Worm (Caenorhabditis elegans) whole organism, young adult: Measurements from ENCODE around the gene agl-1.

Experiments used
- B0261.1 ChIP-seq: sonication (generic microtip); optimal IDR thresholded peaks from 2 replicates; lab custom pipeline; 2016; ENCODE audit warnings: mild to moderate bottlenecking, missing genetic modification characterization, moderate library complexity, missing compliant biosample characterization
- D2030.7 ChIP-seq: fragments of 200-800 bp; sonication (Bioruptor generic); IDR thresholded peaks from 2 replicates; pipeline ENCODE4 v1.3.6; 2022; ENCODE audit warnings: missing genetic modification reagents, missing genetic modification characterization, missing compliant biosample characterization
- F49E8.2 ChIP-seq: sonication (generic microtip); optimal IDR thresholded peaks from 3 replicates; lab custom pipeline; 2017; ENCODE audit warnings: missing genetic modification characterization, mild to moderate bottlenecking, missing compliant biosample characterization, antibody characterized with exemption, moderate library complexity; ENCODE audit not compliant: insufficient read depth
- K11D2.4 ChIP-seq: fragments of 200-800 bp; sonication (Bioruptor generic); IDR thresholded peaks from 2 replicates; pipeline ENCODE4 v1.3.6; 2022; ENCODE audit warnings: missing genetic modification reagents, missing genetic modification characterization, missing compliant biosample characterization
- K12H6.12 ChIP-seq: fragments of 200-800 bp; sonication (Bioruptor generic); optimal IDR thresholded peaks from 2 replicates; lab custom pipeline; 2018; ENCODE audit warnings: mild to moderate bottlenecking, missing genetic modification characterization, missing compliant biosample characterization
- T26A5.8 ChIP-seq: sonication (generic microtip); optimal IDR thresholded peaks from 2 replicates; lab custom pipeline; 2016; ENCODE audit warnings: missing genetic modification characterization, missing compliant biosample characterization
- Y53F4B.3 ChIP-seq: fragments of 200-800 bp; sonication (Bioruptor generic); IDR thresholded peaks from 2 replicates; pipeline ENCODE4 v1.3.6; 2022; ENCODE audit warnings: missing genetic modification reagents, missing genetic modification characterization, missing compliant biosample characterization
- Y79H2A.3 ChIP-seq: fragments of 200-800 bp; sonication (Bioruptor generic); conservative IDR thresholded peaks from 2 replicates; pipeline ENCODE4 v1.3.6; 2022; ENCODE audit warnings: missing genetic modification reagents, missing genetic modification characterization, missing compliant biosample characterization
- Y95B8A.8 ChIP-seq: fragments of 200-800 bp; sonication (Bioruptor generic); IDR thresholded peaks from 2 replicates; pipeline ENCODE4 v1.3.6; 2022; ENCODE audit warnings: missing genetic modification reagents, missing genetic modification characterization, missing compliant biosample characterization
- ZK185.1 ChIP-seq: sonication (generic microtip); optimal IDR thresholded peaks from 2 replicates; lab custom pipeline; 2016; ENCODE audit warnings: mild to moderate bottlenecking, missing genetic modification characterization, missing compliant biosample characterization; ENCODE audit not compliant: poor library complexity, severe bottlenecking
- aptf-3 ChIP-seq: fragments of 200-800 bp; sonication (Bioruptor generic); IDR thresholded peaks from 2 replicates; pipeline ENCODE4 v1.3.6; 2022; ENCODE audit warnings: missing genetic modification characterization, missing compliant biosample characterization
- atf-7 ChIP-seq: sonication (generic microtip); optimal IDR thresholded peaks from 2 replicates; lab custom pipeline; 2017; ENCODE audit warnings: mild to moderate bottlenecking, missing genetic modification characterization, missing compliant biosample characterization
- attf-3 ChIP-seq: fragments of 200-800 bp; sonication (Bioruptor generic); conservative IDR thresholded peaks from 2 replicates; pipeline ENCODE4 v1.3.6; 2022; ENCODE audit warnings: missing genetic modification reagents, missing genetic modification characterization, missing compliant biosample characterization
- attf-5 ChIP-seq: fragments of 200-800 bp; sonication (Bioruptor generic); optimal IDR thresholded peaks from 2 replicates; lab custom pipeline; 2018; ENCODE audit warnings: mild to moderate bottlenecking, missing genetic modification characterization, missing compliant biosample characterization
- bed-2 ChIP-seq: fragments of 200-800 bp; sonication (Bioruptor generic); IDR thresholded peaks from 2 replicates; pipeline ENCODE4 v1.3.6; 2022; ENCODE audit warnings: missing genetic modification reagents, missing genetic modification characterization, missing compliant biosample characterization
- cebp-1 ChIP-seq, 2 experiments: fragments of 200-800 bp in 1 of 2; sonication (Bioruptor generic) in 1 of 2; sonication (generic microtip) in 1 of 2; IDR thresholded peaks in 1 of 2; optimal IDR thresholded peaks in 1 of 2; 2 replicates each; pipeline versions ENCODE4 v1.3.6 to Lab custom; 2017 to 2022; ENCODE audit warnings: missing compliant biosample characterization in 2 of 2, missing genetic modification characterization in 2 of 2, mild to moderate bottlenecking in 1 of 2, missing genetic modification reagents in 1 of 2, moderate library complexity in 1 of 2
- dpff-1 ChIP-seq: sonication (generic microtip); optimal IDR thresholded peaks from 2 replicates; lab custom pipeline; 2017; ENCODE audit warnings: mild to moderate bottlenecking, missing genetic modification characterization, missing compliant biosample characterization
- dpl-1 ChIP-seq: fragments of 150-350 bp; optimal IDR thresholded peaks from 2 replicates; lab custom pipeline; 2014; ENCODE audit warnings: missing biosample characterization, missing genetic modification reagents, missing genetic modification characterization
- efl-1 ChIP-seq: fragments of 150-350 bp; optimal IDR thresholded peaks from 2 replicates; lab custom pipeline; 2014; ENCODE audit warnings: missing biosample characterization, missing genetic modification reagents, missing genetic modification characterization
- egl-18 ChIP-seq: fragments of 200-800 bp; sonication (Bioruptor generic); IDR thresholded peaks from 2 replicates; pipeline ENCODE4 v1.3.6; 2022; ENCODE audit warnings: missing genetic modification reagents, missing genetic modification characterization, missing compliant biosample characterization
- ets-4 ChIP-seq: fragments of 200-800 bp; sonication (Bioruptor generic); optimal IDR thresholded peaks from 2 replicates; lab custom pipeline; 2018; ENCODE audit warnings: mild to moderate bottlenecking, missing genetic modification characterization, missing compliant biosample characterization
- gei-17 ChIP-seq: fragments of 200-800 bp; sonication (Bioruptor generic); optimal IDR thresholded peaks from 2 replicates; lab custom pipeline; 2018; ENCODE audit warnings: mild to moderate bottlenecking, missing genetic modification characterization, missing compliant biosample characterization
- hlh-12 ChIP-seq: sonication (generic microtip); optimal IDR thresholded peaks from 2 replicates; lab custom pipeline; 2016; ENCODE audit warnings: missing genetic modification characterization, missing compliant biosample characterization
- hrde-1 ChIP-seq: sonication (generic microtip); optimal IDR thresholded peaks from 2 replicates; lab custom pipeline; 2016; ENCODE audit warnings: missing genetic modification characterization, mild to moderate bottlenecking, missing compliant biosample characterization, moderate library complexity, missing genotype, missing genetic modification reagents, borderline replicate concordance
- let-526 ChIP-seq: fragments of 200-800 bp; sonication (Bioruptor generic); IDR thresholded peaks from 2 replicates; pipeline ENCODE4 v1.3.6; 2022; ENCODE audit warnings: missing genetic modification reagents, missing genetic modification characterization, missing compliant biosample characterization
- lir-1 ChIP-seq: fragments of 200-800 bp; sonication (Bioruptor generic); conservative IDR thresholded peaks from 2 replicates; pipeline ENCODE4 v1.3.6; 2022; ENCODE audit warnings: missing genetic modification reagents, missing genetic modification characterization, missing compliant biosample characterization
- lsl-1 ChIP-seq: fragments of 200-800 bp; sonication (Bioruptor generic); optimal IDR thresholded peaks from 2 replicates; lab custom pipeline; 2018; ENCODE audit warnings: mild to moderate bottlenecking, missing genetic modification characterization, moderate library complexity, missing compliant biosample characterization
- madf-6 ChIP-seq: fragments of 200-800 bp; sonication (Bioruptor generic); IDR thresholded peaks from 2 replicates; pipeline ENCODE4 v1.3.6; 2022; ENCODE audit warnings: missing genetic modification reagents, missing genetic modification characterization, missing compliant biosample characterization
- mcd-1 ChIP-seq: fragments of 200-800 bp; sonication (Bioruptor generic); IDR thresholded peaks from 2 replicates; pipeline ENCODE4 v1.3.6; 2022; ENCODE audit warnings: missing genetic modification reagents, missing genetic modification characterization, missing compliant biosample characterization
- mel-28 ChIP-seq: sonication (generic microtip); optimal IDR thresholded peaks from 2 replicates; lab custom pipeline; 2016; ENCODE audit warnings: borderline replicate concordance, mild to moderate bottlenecking, missing genetic modification characterization, missing compliant biosample characterization
- nfya-1 ChIP-seq: sonication (generic microtip); optimal IDR thresholded peaks from 2 replicates; lab custom pipeline; 2017; ENCODE audit warnings: antibody characterized with exemption, missing compliant biosample characterization, missing genetic modification characterization, borderline replicate concordance; ENCODE audit not compliant: insufficient read depth
- nfya-2 ChIP-seq: fragments of 200-800 bp; sonication (Bioruptor generic); IDR thresholded peaks from 2 replicates; pipeline ENCODE4 v1.3.6; 2022; ENCODE audit warnings: missing genetic modification reagents, missing genetic modification characterization, missing compliant biosample characterization
- nfyb-1 ChIP-seq: fragments of 200-800 bp; sonication (Bioruptor generic); IDR thresholded peaks from 2 replicates; pipeline ENCODE4 v1.3.6; 2022; ENCODE audit warnings: missing genetic modification reagents, missing genetic modification characterization, missing compliant biosample characterization
- pha-4 ChIP-seq: fragments of 150-350 bp; sonication (generic microtip); optimal IDR thresholded peaks from 2 replicates; lab custom pipeline; 2014; ENCODE audit warnings: missing biosample characterization, missing genetic modification reagents, missing genetic modification characterization
- rcor-1 ChIP-seq: fragments of 200-800 bp; sonication (Bioruptor generic); IDR thresholded peaks from 2 replicates; pipeline ENCODE4 v1.3.6; 2022; ENCODE audit warnings: missing genetic modification reagents, missing genetic modification characterization, missing compliant biosample characterization
- sdz-38 ChIP-seq: sonication (generic microtip); optimal IDR thresholded peaks from 2 replicates; lab custom pipeline; 2016; ENCODE audit warnings: missing genotype, missing genetic modification characterization, missing compliant biosample characterization
- sea-2 ChIP-seq: fragments of 200-800 bp; sonication (Bioruptor generic); IDR thresholded peaks from 2 replicates; pipeline ENCODE4 v1.3.6; 2022; ENCODE audit warnings: missing genetic modification characterization, missing compliant biosample characterization
- sptf-2 ChIP-seq: fragments of 200-800 bp; sonication (Bioruptor generic); optimal IDR thresholded peaks from 2 replicates; lab custom pipeline; 2018; ENCODE audit warnings: mild to moderate bottlenecking, missing genetic modification characterization, missing compliant biosample characterization
- tbp1 ChIP-seq: fragments of 200-800 bp; sonication (Bioruptor generic); optimal IDR thresholded peaks from 2 replicates; lab custom pipeline; 2018; ENCODE audit warnings: mild to moderate bottlenecking, missing genetic modification characterization, missing compliant biosample characterization
- tbx-9 ChIP-seq: sonication (generic microtip); optimal IDR thresholded peaks from 2 replicates; lab custom pipeline; 2016; ENCODE audit warnings: borderline replicate concordance, missing genetic modification characterization, inconsistent platforms, missing compliant biosample characterization
- unc-130 ChIP-seq: sonication (generic microtip); optimal IDR thresholded peaks from 2 replicates; lab custom pipeline; 2016; ENCODE audit warnings: missing genetic modification reagents, missing genetic modification characterization, missing compliant biosample characterization
- unc-62 ChIP-seq: fragments of 150-350 bp; optimal IDR thresholded peaks from 2 replicates; lab custom pipeline; 2014; ENCODE audit warnings: missing biosample characterization, missing genetic modification reagents, missing genetic modification characterization
- ztf-18 ChIP-seq: sonication (generic microtip); optimal IDR thresholded peaks from 2 replicates; lab custom pipeline; 2016; ENCODE audit warnings: missing genotype, mild to moderate bottlenecking, missing genetic modification characterization, missing compliant biosample characterization
- ztf-22 ChIP-seq: fragments of 200-800 bp; sonication (Bioruptor generic); optimal IDR thresholded peaks from 2 replicates; lab custom pipeline; 2018; ENCODE audit warnings: mild to moderate bottlenecking, missing genetic modification characterization, moderate library complexity, missing compliant biosample characterization
- ztf-25 ChIP-seq: fragments of 200-800 bp; sonication (Bioruptor generic); IDR thresholded peaks from 2 replicates; pipeline ENCODE4 v1.3.6; 2022; ENCODE audit warnings: missing genetic modification reagents, missing genetic modification characterization, missing compliant biosample characterization
- ztf-26 ChIP-seq: sonication (generic microtip); optimal IDR thresholded peaks from 2 replicates; lab custom pipeline; 2017; ENCODE audit warnings: missing genetic modification characterization, missing compliant biosample characterization
- ztf-3 ChIP-seq: fragments of 200-800 bp; sonication (Bioruptor generic); optimal IDR thresholded peaks from 2 replicates; lab custom pipeline; 2018; ENCODE audit warnings: mild to moderate bottlenecking, missing genetic modification characterization, missing compliant biosample characterization
- ztf-6 ChIP-seq: fragments of 200-800 bp; sonication (Bioruptor generic); IDR thresholded peaks from 2 replicates; pipeline ENCODE4 v1.3.6; 2022; ENCODE audit warnings: missing genetic modification reagents, missing genetic modification characterization, missing compliant biosample characterization

The agl-1 gene

ce11 chrII:14390036-14390763 lies 32.3 kb upstream of the agl-1 start, which contains the start of the genes kbp-3 and nurf-1:
kbp-3 (minus strand) TSS chrII:14390078.
nurf-1 (plus strand) TSS chrII:14390713.
- TF ChIP-seq dpl-1 (GFP tag; lab: Kevin White, UChicago) (peak; percentile 69), pha-4 (no peak), attf-3 (no peak), mcd-1 (peak; percentile 61), nfyb-1 (GFP tag; lab: Robert Waterston, UW) (no peak), hlh-12 (no peak), dpff-1 (tag; lab: Kevin White, UChicago) (no peak), cebp-1 (GFP tag; IDR thresholded peaks at IDR 0.05; lab: Robert Waterston, UW) (no peak), cebp-1 (tag; optimal IDR thresholded peaks at IDR 0.05; lab: Kevin White, UChicago) (no peak), atf-7 (tag; lab: Kevin White, UChicago) (no peak), unc-62 (GFP tag; lab: Kevin White, UChicago) (no peak), tbx-9 (tag; lab: Kevin White, UChicago) (no peak), tbp1 (no peak), nfya-2 (GFP tag; lab: Robert Waterston, UW) (no peak), attf-5 (GFP tag; lab: Kevin White, UChicago) (peak; percentile 80), Y79H2A.3 (no peak), nfya-1 (tag; lab: Kevin White, UChicago) (no peak), sea-2 (GFP tag; lab: Robert Waterston, UW) (no peak), mel-28 (tag; lab: Kevin White, UChicago) (no peak), efl-1 (GFP tag; lab: Kevin White, UChicago) (peak; percentile 83), Y53F4B.3 (GFP tag; lab: Robert Waterston, UW) (no peak), ets-4 (GFP tag; lab: Kevin White, UChicago) (no peak), ztf-22 (GFP tag; lab: Kevin White, UChicago) (no peak), ztf-6 (no peak), K11D2.4 (GFP tag; lab: Robert Waterston, UW) (no peak), Y95B8A.8 (no peak), ztf-3 (GFP tag; lab: Kevin White, UChicago) (no peak), ztf-25 (GFP tag; lab: Robert Waterston, UW) (no peak), F49E8.2 (tag; lab: Kevin White, UChicago) (no peak), rcor-1 (no peak), let-526 (GFP tag; lab: Robert Waterston, UW) (no peak), B0261.1 (no peak), D2030.7 (GFP tag; lab: Robert Waterston, UW) (peak; percentile 34; the same call in 1 of the 2 replicates), sdz-38 (tag; lab: Kevin White, UChicago) (no peak), ztf-26 (tag; lab: Kevin White, UChicago) (no peak), lsl-1 (GFP tag; lab: Kevin White, UChicago) (peak; percentile 64), bed-2 (no peak), hrde-1 (tag; lab: Kevin White, UChicago) (no peak), egl-18 (GFP tag; lab: Robert Waterston, UW) (no peak), unc-130 (GFP tag; lab: Kevin White, UChicago) (no peak), ztf-18 (tag; lab: Kevin White, UChicago) (peak; percentile 8), K12H6.12 (peak; percentile 5), lir-1 (GFP tag; lab: Robert Waterston, UW) (no peak), gei-17 (GFP tag; lab: Kevin White, UChicago) (no peak), ZK185.1 (no peak), madf-6 (GFP tag; lab: Robert Waterston, UW) (peak; percentile 70), aptf-3 (GFP tag; lab: Robert Waterston, UW) (no peak), sptf-2 (GFP tag; lab: Kevin White, UChicago) (no peak), T26A5.8 (tag; lab: Kevin White, UChicago) (no peak)
